Worm (Caenorhabditis elegans): ENCODE results near the gene nhr-95.

The nhr-95 gene

ce11 chrV:19125812-19126211 is 43.4 kb upstream of the nhr-95 start (continued):
- TF ChIP-seq elt-1 (tag; optimal IDR thresholded peaks at IDR 0.05) (no peak), nhr-21 (tag; optimal IDR thresholded peaks at IDR 0.05) (peak; percentile 39), nhr-25 (tag; optimal IDR thresholded peaks at IDR 0.05) (peak; percentile 30), lin-39 (tag; optimal IDR thresholded peaks at IDR 0.05) (no peak), ztf-1 (GFP tag; conservative IDR thresholded peaks at IDR 0.05) (no peak), dmd-4 (tag; optimal IDR thresholded peaks at IDR 0.05) (no peak), ceh-82 (tag; optimal IDR thresholded peaks at IDR 0.05) (no peak), nhr-6 (tag; optimal IDR thresholded peaks at IDR 0.05) (no peak), alr-1 (tag; optimal IDR thresholded peaks at IDR 0.05) (no peak), aly-2 (tag; optimal IDR thresholded peaks at IDR 0.05) (no peak), crh-2 (tag; optimal IDR thresholded peaks at IDR 0.05) (peak; percentile 50), C34F6.9 (tag; optimal IDR thresholded peaks at IDR 0.05) (peak; percentile 17), nhr-10 (tag; optimal IDR thresholded peaks at IDR 0.05) (no peak)

ce11 chrV:19125253-19125652 is 42.8 kb upstream of the nhr-95 start:
- TF ChIP-seq nhr-21 (tag; optimal IDR thresholded peaks at IDR 0.05) (no peak), peb-1 (tag; optimal IDR thresholded peaks at IDR 0.05) (no peak), sma-3 (GFP tag; optimal IDR thresholded peaks at IDR 0.05) (no peak), blmp-1 (tag; optimal IDR thresholded peaks at IDR 0.05; ENCODE audit: insufficient read depth) (no peak), aly-2 (tag; optimal IDR thresholded peaks at IDR 0.05) (no peak)

DNA sequence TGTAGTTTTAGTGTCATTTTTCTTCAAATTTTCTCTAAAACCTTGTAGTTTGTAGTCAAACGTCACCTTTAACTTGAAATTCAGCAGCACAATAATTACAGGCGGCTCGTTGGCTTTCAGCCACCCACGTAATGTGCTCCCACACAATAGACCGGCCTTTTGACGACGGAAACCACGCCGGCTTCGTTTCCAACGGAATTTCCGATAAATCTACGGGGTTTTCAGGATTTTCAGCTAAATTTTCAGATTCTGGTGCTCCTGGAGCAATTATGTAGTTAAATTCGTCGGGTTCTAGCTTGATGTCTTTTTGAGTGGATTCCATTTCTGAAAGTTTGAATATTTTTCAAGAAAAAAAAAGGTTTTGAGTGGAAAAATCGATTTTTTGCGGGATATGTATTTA is 42.1 kb upstream of the nhr-95 start, which contains the start of gene bed-1:
bed-1 (minus strand) TSS at position 337 of the 400 bp plus-strand sequence.
- TF ChIP-seq sma-3 (GFP tag; optimal IDR thresholded peaks at IDR 0.05), result no peak
- no peak for TF ChIP-seq nhr-25 (tag; optimal IDR thresholded peaks at IDR 0.05)
- no peak for TF ChIP-seq fos-1 (tag; optimal IDR thresholded peaks at IDR 0.05)
- no peak for TF ChIP-seq ztf-4 (tag; optimal IDR thresholded peaks at IDR 0.05)
- no peak for TF ChIP-seq aly-2 (tag; optimal IDR thresholded peaks at IDR 0.05)
- no peak for TF ChIP-seq lin-11 (tag; optimal IDR thresholded peaks at IDR 0.05)
- TF ChIP-seq sem-4 (tag; optimal IDR thresholded peaks at IDR 0.05), result no peak
- no peak for TF ChIP-seq nhr-6 (tag; optimal IDR thresholded peaks at IDR 0.05)
- TF ChIP-seq nhr-237 (tag; optimal IDR thresholded peaks at IDR 0.05), result no peak
- TF ChIP-seq Y55F3AM.14 (GFP tag; optimal IDR thresholded peaks at IDR 0.05), result no peak
- no peak for TF ChIP-seq zag-1 (tag; optimal IDR thresholded peaks at IDR 0.05)
- TF ChIP-seq nhr-21 (tag; optimal IDR thresholded peaks at IDR 0.05), result no peak

- TF ChIP-seq snpc-4 (tag; optimal IDR thresholded peaks at IDR 0.05) (no peak), fos-1 (tag; optimal IDR thresholded peaks at IDR 0.05) (no peak), ceh-16 (tag; optimal IDR thresholded peaks at IDR 0.05) (no peak), nhr-11 (tag; optimal IDR thresholded peaks at IDR 0.05) (no peak), R02D3.7 (tag; optimal IDR thresholded peaks at IDR 0.05) (no peak), lin-11 (tag; optimal IDR thresholded peaks at IDR 0.05) (no peak), skn-1 (tag; optimal IDR thresholded peaks at IDR 0.05) (no peak), alr-1 (tag; optimal IDR thresholded peaks at IDR 0.05) (no peak), blmp-1 (tag; optimal IDR thresholded peaks at IDR 0.05; ENCODE audit: insufficient read depth) (no peak), egl-27 (tag; optimal IDR thresholded peaks at IDR 0.05) (no peak), mab-5 (tag; optimal IDR thresholded peaks at IDR 0.05) (no peak), nhr-25 (tag; optimal IDR thresholded peaks at IDR 0.05) (no peak), sma-9 (GFP tag; optimal IDR thresholded peaks at IDR 0.05) (no peak), sma-9 (tag; optimal IDR thresholded peaks at IDR 0.05) (no peak), unc-55 (GFP tag; optimal IDR thresholded peaks at IDR 0.05) (no peak)
Measured at ce11 chrV:19120743-19121642, 38.6 kb upstream of the nhr-95 start.

- TF ChIP-seq elt-1 (tag; optimal IDR thresholded peaks at IDR 0.05) (no peak), fos-1 (tag; optimal IDR thresholded peaks at IDR 0.05) (no peak), sma-9 (GFP tag; optimal IDR thresholded peaks at IDR 0.05) (no peak), sma-9 (tag; optimal IDR thresholded peaks at IDR 0.05) (no peak), nhr-77 (tag; optimal IDR thresholded peaks at IDR 0.05) (no peak), lin-13 (GFP tag; optimal IDR thresholded peaks at IDR 0.05) (peak; percentile 24), ztf-1 (GFP tag; conservative IDR thresholded peaks at IDR 0.05) (no peak), gmeb-1 (tag; optimal IDR thresholded peaks at IDR 0.05) (peak; percentile 71), unc-55 (GFP tag; optimal IDR thresholded peaks at IDR 0.05) (peak; percentile 61), blmp-1 (tag; optimal IDR thresholded peaks at IDR 0.05; ENCODE audit: insufficient read depth) (no peak), nhr-12 (tag; optimal IDR thresholded peaks at IDR 0.05) (no peak), lsy-2 (tag; optimal IDR thresholded peaks at IDR 0.05) (peak; percentile 8 to 55), mab-5 (tag; optimal IDR thresholded peaks at IDR 0.05) (no peak), nhr-129 (tag; optimal IDR thresholded peaks at IDR 0.05) (no peak), nhr-23 (tag; optimal IDR thresholded peaks at IDR 0.05) (no peak), lin-11 (tag; optimal IDR thresholded peaks at IDR 0.05) (no peak), elt-3 (tag; optimal IDR thresholded peaks at IDR 0.05) (no peak), F13H6.1 (tag; optimal IDR thresholded peaks at IDR 0.05) (peak; percentile 18), alr-1 (tag; optimal IDR thresholded peaks at IDR 0.05) (no peak), C34F6.9 (tag; optimal IDR thresholded peaks at IDR 0.05) (peak; percentile 30), nhr-11 (tag; optimal IDR thresholded peaks at IDR 0.05) (no peak), sma-3 (GFP tag; optimal IDR thresholded peaks at IDR 0.05) (peak; percentile 5), Y55F3AM.14 (GFP tag; optimal IDR thresholded peaks at IDR 0.05) (no peak), R02D3.7 (tag; optimal IDR thresholded peaks at IDR 0.05) (peak; percentile 93), peb-1 (tag; optimal IDR thresholded peaks at IDR 0.05) (no peak), aly-2 (tag; optimal IDR thresholded peaks at IDR 0.05) (no peak)
Measured at ce11 chrV:19119260-19119659, 36.8 kb upstream of the nhr-95 start, which contains the start of gene Y39B6A.13. Gene Y39B6A.13 (minus strand): TSS chrV:19119425.

All from whole organism, L2 larva.